Worm (Caenorhabditis elegans): ENCODE measurements around the gene srx-14.

DNA sequence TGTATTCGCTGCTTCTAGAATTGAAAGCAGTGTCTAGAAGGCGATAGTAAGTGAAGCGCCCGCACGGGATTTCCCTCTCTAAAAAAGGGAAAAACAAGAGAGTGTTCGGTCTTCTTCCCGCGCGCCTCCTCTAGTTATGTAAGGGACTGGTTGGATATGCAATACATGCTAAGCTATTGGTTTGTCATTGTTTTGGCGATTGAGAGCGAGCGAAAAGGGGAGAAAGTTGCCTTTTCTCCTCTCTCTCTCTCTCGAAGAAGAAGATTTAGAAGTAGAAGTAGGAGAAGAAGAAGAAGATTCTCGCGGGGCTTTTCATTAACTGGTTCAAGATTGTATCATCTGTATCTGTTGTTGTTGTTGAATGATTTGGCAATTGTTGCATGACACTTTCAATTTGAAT is 39.5 kb downstream of the srx-14 start:
- TF ChIP-seq dao-5 (tag; optimal IDR thresholded peaks at IDR 0.05) (no peak), him-1 (tag; optimal IDR thresholded peaks at IDR 0.05) (no peak), W03F9.2 (tag; optimal IDR thresholded peaks at IDR 0.05) (no peak)

All from whole organism, L4/young adult.